Worm (Caenorhabditis elegans): Measurements from ENCODE around the gene ZC116.1.

DNA sequence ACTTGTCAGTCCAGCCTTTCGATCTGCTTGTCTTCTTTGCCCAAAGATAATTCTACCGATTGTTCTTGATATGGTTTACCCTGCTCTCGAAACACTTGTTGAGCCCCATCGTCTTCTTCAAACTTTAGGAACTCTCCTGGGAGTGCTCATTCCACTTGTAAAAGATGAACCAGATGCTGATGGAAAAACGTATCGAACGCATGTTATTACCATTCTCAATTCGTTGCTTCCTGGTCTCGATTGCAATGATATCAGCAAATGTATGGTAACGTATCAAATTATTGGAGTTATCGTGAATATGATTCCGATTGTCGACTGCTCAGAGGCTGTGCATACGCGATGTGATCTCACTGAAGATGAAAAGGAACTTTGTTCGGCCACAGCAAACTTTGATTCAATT, 7.8 kb upstream of the ZC116.1 start:
- TF ChIP-seq ama-1 (optimal IDR thresholded peaks at IDR 0.05) (no peak), nhr-76 (tag; optimal IDR thresholded peaks at IDR 0.05) (no peak), elt-2 (tag; optimal IDR thresholded peaks at IDR 0.05) (no peak), dpl-1 (GFP tag; optimal IDR thresholded peaks at IDR 0.05) (no peak), lsy-2 (tag; optimal IDR thresholded peaks at IDR 0.05) (no peak), unc-62 (GFP tag; optimal IDR thresholded peaks at IDR 0.05) (no peak), aly-2 (tag; optimal IDR thresholded peaks at IDR 0.05) (no peak), fkh-4 (tag; optimal IDR thresholded peaks at IDR 0.05; ENCODE audit: borderline replicate concordance) (no peak), lin-39 (tag; optimal IDR thresholded peaks at IDR 0.05) (no peak)

All from whole organism, L1 larva.